Fruit fly (Drosophila melanogaster): ENCODE data around the gene Ccp84Ag.

Gene Ccp84Ag

dm6 chr3R:6672303-6673007 is 14.1 kb upstream of the Ccp84Ag start (continued):
- TF ChIP-seq D19B (GFP tag; optimal IDR thresholded peaks at IDR 0.05) (peak; percentile 10), CG15696 (tag; optimal IDR thresholded peaks at IDR 0.05) (peak; percentile 18), Lim3 (GFP tag; IDR thresholded peaks at IDR 0.05) (no peak), tio (GFP tag; optimal IDR thresholded peaks at IDR 0.05) (no peak), CG2129 (GFP tag; IDR thresholded peaks at IDR 0.05; ENCODE audit: partially characterized antibody) (peak; percentile 38; the same call in 1 of the 2 replicates), Mrtf (GFP tag; IDR thresholded peaks at IDR 0.05) (no peak), Awh (GFP tag; IDR thresholded peaks at IDR 0.05) (no peak), lbe (GFP tag; optimal IDR thresholded peaks at IDR 0.05) (no peak), BEAF-32 (GFP tag; optimal IDR thresholded peaks at IDR 0.05) (peak; percentile 50), Blimp-1 (GFP tag; optimal IDR thresholded peaks at IDR 0.05) (peak; percentile 64), CG5180 (GFP tag; optimal IDR thresholded peaks at IDR 0.05) (peak; percentile 78), CG12391 (tag; optimal IDR thresholded peaks at IDR 0.05) (peak; percentile 30), nmo (GFP tag; optimal IDR thresholded peaks at IDR 0.05) (peak; percentile 29), CG10147 (GFP tag; optimal IDR thresholded peaks at IDR 0.05) (no peak), BtbVII (GFP tag; optimal IDR thresholded peaks at IDR 0.05) (no peak), Dll (GFP tag; IDR thresholded peaks at IDR 0.05; ENCODE audit: partially characterized antibody) (peak; percentile 64; the same call in 1 of the 4 replicates), lola (GFP tag; optimal IDR thresholded peaks at IDR 0.05) (peak in 1 of 3 experiments; percentile 65), MBD-R2 (GFP tag; IDR thresholded peaks at IDR 0.05) (no peak), HLH54F (GFP tag; optimal IDR thresholded peaks at IDR 0.05) (no peak), inv (GFP tag; IDR thresholded peaks at IDR 0.05; ENCODE audit: partially characterized antibody) (peak; percentile 47; the same call in 1 of the 2 replicates), CG10979 (tag; optimal IDR thresholded peaks at IDR 0.05) (peak; percentile 31), usp (GFP tag; optimal IDR thresholded peaks at IDR 0.05) (no peak), CG15479 (GFP tag; optimal IDR thresholded peaks at IDR 0.05) (no peak), prd (optimal IDR thresholded peaks at IDR 0.05) (no peak), prd (GFP tag; IDR thresholded peaks at IDR 0.05) (0 out of 3 replicates have a peak, but pooled peaks have one; percentile 23), CG11696 (GFP tag; IDR thresholded peaks at IDR 0.05) (no peak), Ssrp (tag; optimal IDR thresholded peaks at IDR 0.05) (no peak), Trl (optimal IDR thresholded peaks at IDR 0.05) (no peak), Trl (GFP tag; optimal IDR thresholded peaks at IDR 0.05) (no peak), Opbp (GFP tag; IDR thresholded peaks at IDR 0.05; ENCODE audit: partially characterized antibody) (peak; percentile 31; the same call in 1 of the 3 replicates), Lpt (GFP tag; optimal IDR thresholded peaks at IDR 0.05) (no peak), HLH4C (GFP tag; IDR thresholded peaks at IDR 0.05; ENCODE audit: partially characterized antibody) (peak; percentile 61; the same call in 2 of the 3 replicates), corto (GFP tag; optimal IDR thresholded peaks at IDR 0.05) (no peak), CG9797 (GFP tag; optimal IDR thresholded peaks at IDR 0.05) (no peak), ci (GFP tag; IDR thresholded peaks at IDR 0.05) (peak; percentile 50; the same call in 1 of the 3 replicates)

- no peak for TF ChIP-seq BtbVII (GFP tag; optimal IDR thresholded peaks at IDR 0.05)
- no peak for TF ChIP-seq Ravus (GFP tag; IDR thresholded peaks at IDR 0.05)
- no peak for TF ChIP-seq D (optimal IDR thresholded peaks at IDR 0.05)
- TF ChIP-seq D (GFP tag; optimal IDR thresholded peaks at IDR 0.05) = peak; percentile 30
- TF ChIP-seq h (optimal IDR thresholded peaks at IDR 0.05) = no peak
- TF ChIP-seq CG11560 (tag; IDR thresholded peaks at IDR 0.05) = no peak
- TF ChIP-seq Hey (tag; optimal IDR thresholded peaks at IDR 0.05) = no peak
- TF ChIP-seq otp (GFP tag; IDR thresholded peaks at IDR 0.05) = no peak
- TF ChIP-seq CG6689 (GFP tag; IDR thresholded peaks at IDR 0.05) = peak; percentile 36; the same call in 1 of the 2 replicates
- TF ChIP-seq CG2712 (tag; optimal IDR thresholded peaks at IDR 0.05) = peak; percentile 67
- TF ChIP-seq Med (GFP tag) = peak; percentile 51
- TF ChIP-seq CG43689 (GFP tag; IDR thresholded peaks at IDR 0.05) = no peak
- no peak for TF ChIP-seq CG3847 (GFP tag; IDR thresholded peaks at IDR 0.05)
- TF ChIP-seq gem (tag; optimal IDR thresholded peaks at IDR 0.05) = peak; percentile 62
- TF ChIP-seq Lim3 (GFP tag; IDR thresholded peaks at IDR 0.05) = no peak
- no peak for TF ChIP-seq CG10431 (GFP tag; optimal IDR thresholded peaks at IDR 0.05)
- peak in 1 of 2 experiments; percentile 12 for TF ChIP-seq Hr78 (GFP tag; optimal IDR thresholded peaks at IDR 0.05)
- TF ChIP-seq bigmax (GFP tag; optimal IDR thresholded peaks at IDR 0.05) = no peak
Measured at dm6 chr3R:6674548-6674947, 12.0 kb upstream of the Ccp84Ag start.

All from whole organism, embryonic.